Fruit fly (Drosophila melanogaster) whole organism, embryonic: ENCODE results near the gene BORCS5.

Source experiments
- Aef1 ChIP-seq: fragments of 200-800 bp; sonication (Bioruptor generic); IDR thresholded peaks from 3 replicates; pipeline ENCODE4 v1.3.6; 2022; ENCODE audit warnings: missing biosample characterization, missing genetic modification characterization
- CG10321 ChIP-seq: fragments of 200-800 bp; sonication (Bioruptor generic); IDR thresholded peaks from 2 replicates; pipeline ENCODE4 v1.3.6; 2022; ENCODE audit warnings: missing biosample characterization, missing genetic modification characterization
- CG10366 ChIP-seq: fragments of 200-800 bp; sonication (Bioruptor generic); IDR thresholded peaks from 2 replicates; pipeline ENCODE4 v1.3.6; 2022; ENCODE audit warnings: missing biosample characterization, missing genetic modification characterization
- CG13123 ChIP-seq: fragments of 200-800 bp; sonication (Bioruptor generic); optimal IDR thresholded peaks from 2 replicates; lab custom pipeline; 2016; ENCODE audit warnings: missing biosample characterization, missing genetic modification characterization
- CG15073 ChIP-seq: fragments of 200-800 bp; sonication (Bioruptor generic); optimal IDR thresholded peaks from 2 replicates; lab custom pipeline; 2016; ENCODE audit warnings: missing biosample characterization, missing genetic modification characterization
- CG16815 ChIP-seq: fragments of 200-800 bp; sonication (Bioruptor generic); optimal IDR thresholded peaks from 3 replicates; lab custom pipeline; 2017; ENCODE audit warnings: missing biosample characterization, mild to moderate bottlenecking, missing genetic modification characterization
- CG17328 ChIP-seq: fragments of 200-800 bp; sonication (Bioruptor generic); IDR thresholded peaks from 2 replicates; pipeline ENCODE4 v1.3.6; 2022; ENCODE audit warnings: missing biosample characterization, missing genetic modification characterization
- CG17612 ChIP-seq: fragments of 200-800 bp; sonication (Bioruptor generic); IDR thresholded peaks from 2 replicates; pipeline ENCODE4 v1.3.6; 2022; ENCODE audit warnings: missing biosample characterization, missing genetic modification characterization
- CG2678 ChIP-seq: fragments of 200-800 bp; sonication (Bioruptor generic); optimal IDR thresholded peaks from 3 replicates; lab custom pipeline; 2019; ENCODE audit warnings: missing biosample characterization, mild to moderate bottlenecking, missing genetic modification characterization, moderate library complexity
- CG2889 ChIP-seq: fragments of 200-800 bp; sonication (Bioruptor generic); IDR thresholded peaks from 3 replicates; pipeline ENCODE4 v1.3.6; 2022; ENCODE audit warnings: missing biosample characterization, missing genetic modification characterization
- CG34376 ChIP-seq: fragments of 200-800 bp; sonication (Bioruptor generic); optimal IDR thresholded peaks from 2 replicates; lab custom pipeline; 2018; ENCODE audit warnings: missing biosample characterization, mild to moderate bottlenecking, missing genetic modification characterization
- CG4820 ChIP-seq: fragments of 200-800 bp; sonication (Bioruptor generic); optimal IDR thresholded peaks from 3 replicates; lab custom pipeline; 2016; ENCODE audit warnings: missing biosample characterization, missing genetic modification characterization
- CG6654 ChIP-seq: fragments of 200-800 bp; sonication (Bioruptor generic); optimal IDR thresholded peaks from 2 replicates; lab custom pipeline; 2017; ENCODE audit warnings: missing biosample characterization, mild to moderate bottlenecking, missing genetic modification characterization
- CG6813 ChIP-seq: fragments of 200-800 bp; sonication (Bioruptor generic); optimal IDR thresholded peaks from 2 replicates; lab custom pipeline; 2017; ENCODE audit warnings: missing biosample characterization, missing genetic modification characterization, mild to moderate bottlenecking, moderate library complexity, missing genetic modification reagents
- CG8089 ChIP-seq: fragments of 200-800 bp; sonication (Bioruptor generic); optimal IDR thresholded peaks from 3 replicates; lab custom pipeline; 2016; ENCODE audit warnings: missing biosample characterization, missing genetic modification characterization
- CG8281 ChIP-seq: fragments of 200-800 bp; sonication (Bioruptor generic); optimal IDR thresholded peaks from 2 replicates; lab custom pipeline; 2018; ENCODE audit warnings: missing biosample characterization, mild to moderate bottlenecking, missing genetic modification characterization, moderate library complexity
- D19B ChIP-seq: fragments of 200-800 bp; sonication (Bioruptor generic); optimal IDR thresholded peaks from 2 replicates; lab custom pipeline; 2017; ENCODE audit warnings: missing biosample characterization, mild to moderate bottlenecking, missing genetic modification characterization
- Dad ChIP-seq: fragments of 200-800 bp; sonication (Bioruptor generic); optimal IDR thresholded peaks from 3 replicates; lab custom pipeline; 2016; ENCODE audit warnings: missing biosample characterization, missing genetic modification characterization
- Dbx ChIP-seq: fragments of 200-800 bp; sonication (Bioruptor generic); IDR thresholded peaks from 3 replicates; pipeline ENCODE4 v1.3.6; 2022; ENCODE audit warnings: missing biosample characterization, missing genetic modification characterization
- E2f2 ChIP-seq: fragments of 200-800 bp; sonication (Bioruptor generic); IDR thresholded peaks from 2 replicates; pipeline ENCODE4 v1.3.6; 2022; ENCODE audit warnings: missing biosample characterization, missing genetic modification characterization
- GATAe ChIP-seq: fragments of 200-800 bp; sonication (Bioruptor generic); conservative IDR thresholded peaks from 2 replicates; pipeline ENCODE4 v1.3.6; 2022; ENCODE audit warnings: missing biosample characterization, missing genetic modification characterization
- Gsc ChIP-seq: fragments of 200-800 bp; sonication (Bioruptor generic); IDR thresholded peaks from 2 replicates; pipeline ENCODE4 v1.3.6; 2022; ENCODE audit warnings: missing biosample characterization, missing genetic modification characterization
- HLH3B ChIP-seq: fragments of 200-800 bp; sonication (Bioruptor generic); IDR thresholded peaks from 2 replicates; pipeline ENCODE4 v1.3.6; 2022; ENCODE audit warnings: missing biosample characterization, missing genetic modification characterization
- HmgZ ChIP-seq: fragments of 200-800 bp; sonication (Bioruptor generic); optimal IDR thresholded peaks from 2 replicates; lab custom pipeline; 2018; ENCODE audit warnings: missing biosample characterization, mild to moderate bottlenecking, missing genetic modification characterization
- Hr39 ChIP-seq: fragments of >200 bp; optimal IDR thresholded peaks from 2 replicates; lab custom pipeline; 2017
- Kr ChIP-seq: fragments of 200-800 bp; sonication (Bioruptor generic); optimal IDR thresholded peaks from 2 replicates; lab custom pipeline; 2017; ENCODE audit warnings: missing biosample characterization, mild to moderate bottlenecking, missing genetic modification characterization
- NC2α ChIP-seq: fragments of 200-800 bp; sonication (Bioruptor generic); optimal IDR thresholded peaks from 2 replicates; lab custom pipeline; 2016; ENCODE audit warnings: missing biosample characterization, missing genetic modification characterization
- Opbp ChIP-seq: fragments of 200-800 bp; sonication (Bioruptor generic); IDR thresholded peaks from 3 replicates; pipeline ENCODE4 v1.3.6; 2022; ENCODE audit warnings: missing biosample characterization, missing genetic modification characterization; ENCODE audit not compliant: partially characterized antibody
- PHDP ChIP-seq: fragments of 200-800 bp; sonication (Bioruptor generic); optimal IDR thresholded peaks from 3 replicates; lab custom pipeline; 2018; ENCODE audit warnings: missing biosample characterization, mild to moderate bottlenecking, missing genetic modification characterization, moderate library complexity
- Scr ChIP-seq: fragments of 200-800 bp; sonication (Bioruptor generic); IDR thresholded peaks from 2 replicates; pipeline ENCODE4 v1.3.6; 2022; ENCODE audit warnings: missing biosample characterization, missing genetic modification characterization; ENCODE audit not compliant: partially characterized antibody
- Sin3A ChIP-seq: fragments of >200 bp; optimal IDR thresholded peaks from 2 replicates; lab custom pipeline; 2018
- al ChIP-seq: fragments of 200-800 bp; sonication (Bioruptor generic); IDR thresholded peaks from 2 replicates; pipeline ENCODE4 v1.3.6; 2022; ENCODE audit warnings: missing biosample characterization, missing genetic modification characterization
- amos ChIP-seq: fragments of 200-800 bp; sonication (Bioruptor generic); IDR thresholded peaks from 2 replicates; pipeline ENCODE4 v1.3.6; 2022; ENCODE audit warnings: missing biosample characterization, missing genetic modification characterization; ENCODE audit not compliant: partially characterized antibody
- ara ChIP-seq: fragments of 200-800 bp; sonication (Bioruptor generic); IDR thresholded peaks from 2 replicates; pipeline ENCODE4 v1.3.6; 2022; ENCODE audit warnings: missing biosample characterization, missing genetic modification characterization
- bowl ChIP-seq: fragments of 200-800 bp; sonication (Bioruptor generic); IDR thresholded peaks from 2 replicates; pipeline ENCODE4 v1.3.6; 2022; ENCODE audit warnings: missing biosample characterization, missing genetic modification characterization
- chif ChIP-seq, 2 experiments: fragments of 200-800 bp; sonication (Bioruptor generic); optimal IDR thresholded peaks; 3 replicates each; lab custom pipeline; 2016; ENCODE audit warnings: missing biosample characterization in 2 of 2, missing genetic modification characterization in 2 of 2
- crp ChIP-seq, 2 experiments: fragments of 200-800 bp; sonication (Bioruptor generic); optimal IDR thresholded peaks; 2 replicates in 1 of 2; 3 replicates in 1 of 2; lab custom pipeline; 2017; ENCODE audit warnings: missing biosample characterization in 2 of 2, missing genetic modification characterization in 2 of 2, mild to moderate bottlenecking in 1 of 2, moderate library complexity in 1 of 2
- dati ChIP-seq: fragments of 200-800 bp; sonication (Bioruptor generic); IDR thresholded peaks from 2 replicates; pipeline ENCODE4 v1.3.6; 2022; ENCODE audit warnings: missing biosample characterization, missing genetic modification characterization
- eve ChIP-seq, 2 experiments: fragments of >200 bp; optimal IDR thresholded peaks; 2 replicates each; lab custom pipeline; 2017; ENCODE audit warnings: missing biosample characterization in 2 of 2, missing genetic modification characterization in 2 of 2
- ftz-f1 ChIP-seq: fragments of 200-800 bp; sonication (Bioruptor generic); optimal IDR thresholded peaks from 2 replicates; lab custom pipeline; 2016; ENCODE audit warnings: missing biosample characterization, missing genetic modification characterization
- gcm2 ChIP-seq: fragments of 200-800 bp; sonication (Bioruptor generic); optimal IDR thresholded peaks from 2 replicates; lab custom pipeline; 2016; ENCODE audit warnings: missing biosample characterization, missing genetic modification characterization
- gsb-n ChIP-seq: fragments of 200-800 bp; sonication (Bioruptor generic); optimal IDR thresholded peaks from 3 replicates; lab custom pipeline; 2018; ENCODE audit warnings: missing biosample characterization, mild to moderate bottlenecking, missing genetic modification characterization
- h ChIP-seq: fragments of >200 bp; optimal IDR thresholded peaks from 2 replicates; lab custom pipeline; 2017
- hkb ChIP-seq, 2 experiments: fragments of 200-800 bp in 1 of 2; fragments of >200 bp in 1 of 2; sonication (Bioruptor generic) in 1 of 2; IDR thresholded peaks in 1 of 2; optimal IDR thresholded peaks in 1 of 2; 2 replicates each; pipeline versions ENCODE4 v1.3.6 to Lab custom; 2017 to 2022; ENCODE audit warnings: missing biosample characterization in 1 of 2, missing genetic modification characterization in 1 of 2
- insv ChIP-seq, 2 experiments: fragments of 200-800 bp; sonication (Bioruptor generic); optimal IDR thresholded peaks; 3 replicates each; lab custom pipeline; 2016 to 2018; ENCODE audit warnings: missing biosample characterization in 2 of 2, missing genetic modification characterization in 2 of 2
- kah ChIP-seq: fragments of 200-800 bp; sonication (Bioruptor generic); optimal IDR thresholded peaks from 2 replicates; lab custom pipeline; 2018; ENCODE audit warnings: missing biosample characterization, mild to moderate bottlenecking, missing genetic modification characterization
- maf-S ChIP-seq: fragments of 200-800 bp; sonication (Bioruptor generic); optimal IDR thresholded peaks from 2 replicates; lab custom pipeline; 2016; ENCODE audit warnings: missing biosample characterization, missing genetic modification characterization
- nerfin-1 ChIP-seq: fragments of 200-800 bp; sonication (Bioruptor generic); optimal IDR thresholded peaks from 3 replicates; lab custom pipeline; 2019; ENCODE audit warnings: missing biosample characterization, mild to moderate bottlenecking, missing genetic modification characterization, moderate library complexity
- peb ChIP-seq: fragments of 200-800 bp; sonication (Bioruptor generic); IDR thresholded peaks from 2 replicates; pipeline ENCODE4 v1.3.6; 2022; ENCODE audit warnings: missing biosample characterization, missing genetic modification characterization
- pnt ChIP-seq: fragments of 200-800 bp; sonication (Bioruptor generic); optimal IDR thresholded peaks from 3 replicates; lab custom pipeline; 2016; ENCODE audit warnings: missing biosample characterization, missing genetic modification characterization
- row ChIP-seq: fragments of 200-800 bp; sonication (Bioruptor generic); IDR thresholded peaks from 3 replicates; pipeline ENCODE4 v1.3.6; 2022; ENCODE audit warnings: missing biosample characterization, missing genetic modification characterization
- run ChIP-seq: fragments of 200-800 bp; sonication (Bioruptor generic); optimal IDR thresholded peaks from 3 replicates; lab custom pipeline; 2018; ENCODE audit warnings: missing biosample characterization, mild to moderate bottlenecking, missing genetic modification characterization

The BORCS5 gene

dm6 chrX:11920959-11921358 is 48.4 kb upstream of the BORCS5 start (continued):
- TF ChIP-seq Dad (GFP tag; lab: Kevin White, UChicago) = peak; percentile 68
- peak; percentile 97 for TF ChIP-seq CG2678 (tag; lab: Kevin White, UChicago)
- TF ChIP-seq eve (GFP tag; optimal IDR thresholded peaks at IDR 0.05; lab: Kevin White, UChicago) = peak in 1 of 2 experiments; percentile 91
- TF ChIP-seq CG6654 (GFP tag; lab: Kevin White, UChicago) = peak; percentile 63
- TF ChIP-seq row = peak; percentile 92
- TF ChIP-seq CG17612 (GFP tag; lab: Robert Waterston, UW) = peak; percentile 62
- TF ChIP-seq D19B (GFP tag; lab: Kevin White, UChicago) = peak; percentile 71
- peak; percentile 54; the same call in 1 of the 2 replicates for TF ChIP-seq bowl (GFP tag; lab: Robert Waterston, UW)
- TF ChIP-seq E2f2 (GFP tag; lab: Robert Waterston, UW) = peak; percentile 73
- TF ChIP-seq Kr (GFP tag; lab: Kevin White, UChicago) = no peak
- peak; percentile 63 for TF ChIP-seq pnt (GFP tag; lab: Kevin White, UChicago)
- TF ChIP-seq ara (GFP tag; lab: Robert Waterston, UW) = peak; percentile 74; the same call in 1 of the 2 replicates
- TF ChIP-seq gsb-n (tag; lab: Kevin White, UChicago) = peak; percentile 84
- TF ChIP-seq Scr = no peak
- TF ChIP-seq Opbp = no peak
- no peak for TF ChIP-seq Hr39 (lab: Kevin White, UChicago)
- TF ChIP-seq CG2889 (GFP tag; lab: Robert Waterston, UW) = 0 out of 3 replicates have a peak, but pooled peaks have one; percentile 50
- no peak for TF ChIP-seq CG10321 (GFP tag; lab: Robert Waterston, UW)
- TF ChIP-seq CG34376 = peak; percentile 82
- peak; percentile 88 for TF ChIP-seq run (tag; lab: Kevin White, UChicago)
- 0 out of 2 replicates have a peak, but pooled peaks have one; percentile 16 for TF ChIP-seq dati (GFP tag; lab: Robert Waterston, UW)
- peak; percentile 64; the same call in 1 of the 2 replicates for TF ChIP-seq GATAe (GFP tag; lab: Robert Waterston, UW)
- peak; percentile 82 for TF ChIP-seq CG17328 (GFP tag; lab: Robert Waterston, UW)
- peak; percentile 32 for TF ChIP-seq NC2α (GFP tag; lab: Kevin White, UChicago)
- TF ChIP-seq CG10366 (GFP tag; lab: Robert Waterston, UW) = peak; percentile 72
- peak; percentile 84 for TF ChIP-seq al (GFP tag; lab: Robert Waterston, UW)
- TF ChIP-seq chif (GFP tag; optimal IDR thresholded peaks at IDR 0.05; lab: Kevin White, UChicago) = peak; percentile 58 to 71
- TF ChIP-seq CG13123 (GFP tag; lab: Kevin White, UChicago) = peak; percentile 70
- TF ChIP-seq CG16815 = peak; percentile 65
- peak; percentile 42 for TF ChIP-seq CG8089 (GFP tag; lab: Kevin White, UChicago)
- peak; percentile 35; the same call in 1 of the 2 replicates for TF ChIP-seq Gsc (GFP tag; lab: Robert Waterston, UW)
- TF ChIP-seq Dbx (GFP tag; lab: Robert Waterston, UW) = peak; percentile 86
- no peak for TF ChIP-seq gcm2 (GFP tag; lab: Kevin White, UChicago)
- peak; percentile 58 for TF ChIP-seq maf-S
- peak; percentile 82 for TF ChIP-seq kah (GFP tag; lab: Kevin White, UChicago)
- TF ChIP-seq insv (GFP tag; optimal IDR thresholded peaks at IDR 0.05; lab: Kevin White, UChicago) = peak in 1 of 2 experiments; percentile 58
- TF ChIP-seq HmgZ (tag; lab: Kevin White, UChicago) = peak; percentile 85
- peak; percentile 74 for TF ChIP-seq peb (GFP tag; lab: Robert Waterston, UW)
- no peak for TF ChIP-seq ftz-f1
- TF ChIP-seq CG4820 (GFP tag; lab: Kevin White, UChicago) = peak; percentile 76
- TF ChIP-seq h (lab: Kevin White, UChicago) = no peak
- peak; percentile 81 for TF ChIP-seq CG6813 (GFP tag; lab: Kevin White, UChicago)
- TF ChIP-seq PHDP (tag; lab: Kevin White, UChicago) = peak; percentile 94
- TF ChIP-seq HLH3B (GFP tag; lab: Robert Waterston, UW) = peak; percentile 87
- TF ChIP-seq amos = no peak
- TF ChIP-seq Sin3A (lab: Kevin White, UChicago) = no peak
- no peak for TF ChIP-seq hkb (optimal IDR thresholded peaks at IDR 0.05; lab: Kevin White, UChicago)
- TF ChIP-seq hkb (GFP tag; IDR thresholded peaks at IDR 0.05; lab: Robert Waterston, UW) = peak; percentile 87
- peak; percentile 77 for TF ChIP-seq Aef1 (GFP tag; lab: Robert Waterston, UW)
- peak; percentile 90 for TF ChIP-seq nerfin-1 (tag; lab: Kevin White, UChicago)
- peak; percentile 21 for TF ChIP-seq CG15073 (GFP tag; lab: Kevin White, UChicago)
- TF ChIP-seq crp (GFP tag; optimal IDR thresholded peaks at IDR 0.05; lab: Kevin White, UChicago) = peak in 1 of 2 experiments; percentile 45
- peak; percentile 78 for TF ChIP-seq CG8281 (tag; lab: Kevin White, UChicago)
